Worm (Caenorhabditis elegans) whole organism, dauer: ENCODE measurements around the gene spp-10.

Experiments used
- unc-62 ChIP-seq: sonication (generic microtip); optimal IDR thresholded peaks from 2 replicates; lab custom pipeline; 2017; ENCODE audit warnings: missing biosample characterization, missing genetic modification reagents, missing genetic modification characterization

Gene spp-10

ce11 chrIV:8506034-8506433, 29.1 kb downstream of the spp-10 start:
- TF ChIP-seq unc-62, result no peak

- TF ChIP-seq unc-62, result no peak
Observed at ce11 chrIV:8510534-8510933, 33.6 kb downstream of the spp-10 start, which contains the start of gene tag-77. Gene tag-77 (minus strand): TSS chrIV:8510548.

- no peak for TF ChIP-seq unc-62
Observed at ce11 chrIV:8511056-8511455, 34.1 kb downstream of the spp-10 start, which contains the start of gene mes-6. Gene mes-6 (plus strand): TSS chrIV:8511284.

ce11 chrIV:8512679-8513078, 35.7 kb downstream of the spp-10 start, which contains the start of gene C09G4.4:
Gene C09G4.4 (plus strand): TSS chrIV:8512979.
- no peak for TF ChIP-seq unc-62

- TF ChIP-seq unc-62, result no peak
Observed at ce11 chrIV:8513619-8514018, 36.6 kb downstream of the spp-10 start, which contains the start of gene cks-1. Gene cks-1 (plus strand): TSS chrIV:8513919.

ce11 chrIV:8514546-8514945, 37.6 kb downstream of the spp-10 start:
- TF ChIP-seq unc-62, result no peak

ce11 chrIV:8519949-8520348, 43.0 kb downstream of the spp-10 start:
- no peak for TF ChIP-seq unc-62

- no peak for TF ChIP-seq unc-62
Observed at ce11 chrIV:8520594-8520993, 43.6 kb downstream of the spp-10 start, which contains the start of gene pkg-2. Gene pkg-2 (plus strand): TSS chrIV:8520894.

- no peak for TF ChIP-seq unc-62
Observed at ce11 chrIV:8523981-8524380, 47.0 kb downstream of the spp-10 start.

ce11 chrIV:8526050-8526449, 49.1 kb downstream of the spp-10 start:
- no peak for TF ChIP-seq unc-62

- TF ChIP-seq unc-62, result no peak
Observed at ce11 chrIV:8526579-8526978, 49.6 kb downstream of the spp-10 start.

- no peak for TF ChIP-seq unc-62
Observed at ce11 chrIV:8527598-8528012, 50.6 kb downstream of the spp-10 start.

- no peak for TF ChIP-seq unc-62
Observed at ce11 chrIV:8528345-8528744, 51.4 kb downstream of the spp-10 start.

- no peak for TF ChIP-seq unc-62
Observed at ce11 chrIV:8529039-8529438, 52.1 kb downstream of the spp-10 start.
